Worm (Caenorhabditis elegans) whole organism, mixed stage, embryonic: ENCODE data around the gene memi-3.
A peak's percentile ranks its signal among the peaks of the same experiment; 100 is the strongest.

Experiments
- M03D4.4 ChIP-seq: sonication (generic microtip); optimal IDR thresholded peaks from 2 replicates; lab custom pipeline; 2017; ENCODE audit warnings: mild to moderate bottlenecking, missing genetic modification characterization, missing compliant biosample characterization
- bed-3 ChIP-seq: fragments of 200-800 bp; sonication (Bioruptor generic); optimal IDR thresholded peaks from 3 replicates; lab custom pipeline; 2018; ENCODE audit warnings: mild to moderate bottlenecking, missing genetic modification characterization, moderate library complexity, missing compliant biosample characterization
- blmp-1 ChIP-seq: fragments of 150-350 bp; optimal IDR thresholded peaks from 2 replicates; lab custom pipeline; 2014; ENCODE audit warnings: missing biosample characterization, missing genetic modification characterization
- ceh-39 ChIP-seq: fragments of 150-350 bp; optimal IDR thresholded peaks from 2 replicates; lab custom pipeline; 2014; ENCODE audit warnings: missing biosample characterization, missing genetic modification characterization
- ceh-43 ChIP-seq: fragments of 200-800 bp; sonication (Bioruptor generic); optimal IDR thresholded peaks from 2 replicates; lab custom pipeline; 2018; ENCODE audit warnings: mild to moderate bottlenecking, missing genetic modification characterization, moderate library complexity, missing compliant biosample characterization
- ceh-83 ChIP-seq: fragments of 200-800 bp; sonication (Bioruptor generic); optimal IDR thresholded peaks from 2 replicates; lab custom pipeline; 2018; ENCODE audit warnings: mild to moderate bottlenecking, missing genetic modification characterization, missing compliant biosample characterization
- ces-1 ChIP-seq: fragments of 150-350 bp; optimal IDR thresholded peaks from 2 replicates; lab custom pipeline; 2014; ENCODE audit warnings: missing biosample characterization, missing genetic modification reagents, missing genetic modification characterization
- drap-1 ChIP-seq: fragments of 200-800 bp; sonication (Bioruptor generic); optimal IDR thresholded peaks from 3 replicates; lab custom pipeline; 2018; ENCODE audit warnings: mild to moderate bottlenecking, missing genetic modification characterization, missing compliant biosample characterization
- elt-3 ChIP-seq: fragments of 150-350 bp; optimal IDR thresholded peaks from 2 replicates; lab custom pipeline; 2014; ENCODE audit warnings: missing biosample characterization, missing genetic modification characterization
- flh-1 ChIP-seq: fragments of 200-800 bp; sonication (Bioruptor generic); optimal IDR thresholded peaks from 2 replicates; lab custom pipeline; 2018; ENCODE audit warnings: mild to moderate bottlenecking, missing genetic modification characterization, moderate library complexity, missing compliant biosample characterization
- ham-2 ChIP-seq: fragments of 200-800 bp; sonication (Bioruptor generic); optimal IDR thresholded peaks from 2 replicates; lab custom pipeline; 2018; ENCODE audit warnings: mild to moderate bottlenecking, missing genetic modification characterization, missing compliant biosample characterization
- lin-13 ChIP-seq: fragments of 150-350 bp; optimal IDR thresholded peaks from 2 replicates; lab custom pipeline; 2014; ENCODE audit warnings: missing biosample characterization, missing genetic modification characterization
- lin-32 ChIP-seq: fragments of 200-800 bp; sonication (Bioruptor generic); optimal IDR thresholded peaks from 2 replicates; lab custom pipeline; 2018; ENCODE audit warnings: mild to moderate bottlenecking, missing genetic modification characterization, missing compliant biosample characterization
- lsy-2 ChIP-seq: fragments of 150-350 bp; optimal IDR thresholded peaks from 2 replicates; lab custom pipeline; 2014; ENCODE audit warnings: missing biosample characterization, missing genetic modification characterization
- mab-5 ChIP-seq: fragments of 150-350 bp; optimal IDR thresholded peaks from 2 replicates; lab custom pipeline; 2014; ENCODE audit warnings: missing biosample characterization, missing genetic modification characterization
- mep-1 ChIP-seq: fragments of 150-350 bp; optimal IDR thresholded peaks from 2 replicates; lab custom pipeline; 2017; ENCODE audit warnings: missing biosample characterization, missing genetic modification reagents, missing genetic modification characterization, inconsistent platforms
- mls-2 ChIP-seq: sonication (generic microtip); optimal IDR thresholded peaks from 2 replicates; lab custom pipeline; 2016; ENCODE audit warnings: mild to moderate bottlenecking, missing genetic modification characterization, moderate library complexity, missing compliant biosample characterization
- nhr-12 ChIP-seq: fragments of 150-350 bp; optimal IDR thresholded peaks from 2 replicates; lab custom pipeline; 2014; ENCODE audit warnings: missing biosample characterization, missing genetic modification characterization
- nhr-2 ChIP-seq: fragments of 150-350 bp; optimal IDR thresholded peaks from 2 replicates; lab custom pipeline; 2014; ENCODE audit warnings: missing biosample characterization, missing genetic modification characterization
- nhr-237 ChIP-seq: fragments of 150-350 bp; optimal IDR thresholded peaks from 2 replicates; lab custom pipeline; 2014; ENCODE audit warnings: missing biosample characterization, missing genetic modification characterization
- nhr-28 ChIP-seq: fragments of 150-350 bp; optimal IDR thresholded peaks from 2 replicates; lab custom pipeline; 2014; ENCODE audit warnings: missing biosample characterization, missing genetic modification characterization
- nhr-76 ChIP-seq: sonication (generic microtip); optimal IDR thresholded peaks from 2 replicates; lab custom pipeline; 2017; ENCODE audit warnings: missing biosample characterization, missing genetic modification characterization
- pha-4 ChIP-seq: fragments of 150-350 bp; optimal IDR thresholded peaks from 2 replicates; lab custom pipeline; 2018; ENCODE audit warnings: missing biosample characterization, missing genetic modification reagents, missing genetic modification characterization
- sem-2 ChIP-seq: fragments of 200-800 bp; sonication (Bioruptor generic); optimal IDR thresholded peaks from 2 replicates; lab custom pipeline; 2018; ENCODE audit warnings: mild to moderate bottlenecking, missing genetic modification characterization, missing compliant biosample characterization
- snpc-4 ChIP-seq: fragments of 150-350 bp; optimal IDR thresholded peaks from 2 replicates; lab custom pipeline; 2014; ENCODE audit warnings: missing biosample characterization, missing genetic modification characterization
- sptf-1 ChIP-seq: sonication (generic microtip); optimal IDR thresholded peaks from 2 replicates; lab custom pipeline; 2017; ENCODE audit warnings: mild to moderate bottlenecking, missing genetic modification characterization, moderate library complexity, missing compliant biosample characterization
- tbx-8 ChIP-seq: fragments of 200-800 bp; sonication (Bioruptor generic); optimal IDR thresholded peaks from 2 replicates; lab custom pipeline; 2018; ENCODE audit warnings: mild to moderate bottlenecking, missing genetic modification characterization, moderate library complexity, missing compliant biosample characterization
- unc-120 ChIP-seq: sonication (generic microtip); optimal IDR thresholded peaks from 2 replicates; lab custom pipeline; 2017; ENCODE audit warnings: missing genetic modification characterization, missing compliant biosample characterization; ENCODE audit not compliant: poor library complexity, severe bottlenecking
- unc-39 ChIP-seq: fragments of 150-350 bp; optimal IDR thresholded peaks from 2 replicates; lab custom pipeline; 2014; ENCODE audit warnings: missing biosample characterization, missing genetic modification characterization
- unc-62 ChIP-seq: fragments of 150-350 bp; optimal IDR thresholded peaks from 2 replicates; lab custom pipeline; 2014; ENCODE audit warnings: missing biosample characterization, missing genetic modification reagents, missing genetic modification characterization
- ztf-11 ChIP-seq: fragments of 150-350 bp; optimal IDR thresholded peaks from 2 replicates; lab custom pipeline; 2014; ENCODE audit warnings: missing biosample characterization, missing genetic modification characterization

memi-3 gene

ce11 chrIV:11403288-11403991, at the start of gene memi-3, which contains the start of gene cyp-31A2:
TSS of gene memi-3 (minus strand) at chrIV:11403338.
TSS of gene cyp-31A2 (plus strand) at chrIV:11403961.
- TF ChIP-seq ceh-83 (GFP tag; lab: Kevin White, UChicago) (no peak), mab-5 (tag; lab: Kevin White, UChicago) (no peak), ztf-11 (no peak), pha-4 (tag; lab: Kevin White, UChicago) (no peak), unc-120 (tag; lab: Kevin White, UChicago) (no peak), tbx-8 (GFP tag; lab: Kevin White, UChicago) (no peak), sptf-1 (tag; lab: Kevin White, UChicago) (no peak), ham-2 (GFP tag; lab: Kevin White, UChicago) (no peak), ces-1 (GFP tag; lab: Kevin White, UChicago) (no peak), unc-62 (no peak), mep-1 (tag; lab: Kevin White, UChicago) (no peak), lsy-2 (tag; lab: Kevin White, UChicago) (no peak), nhr-237 (no peak), snpc-4 (tag; lab: Kevin White, UChicago) (no peak), ceh-43 (GFP tag; lab: Kevin White, UChicago) (no peak), bed-3 (GFP tag; lab: Kevin White, UChicago) (no peak), ceh-39 (no peak), nhr-12 (tag; lab: Kevin White, UChicago) (no peak)

ce11 chrIV:11452928-11453327, 49.8 kb upstream of the memi-3 start:
- TF ChIP-seq M03D4.4 (tag; lab: Kevin White, UChicago), result no peak
- no peak for TF ChIP-seq flh-1
- no peak for TF ChIP-seq unc-39 (tag; lab: Kevin White, UChicago)
- no peak for TF ChIP-seq ham-2 (GFP tag; lab: Kevin White, UChicago)
- no peak for TF ChIP-seq ceh-43 (GFP tag; lab: Kevin White, UChicago)
- no peak for TF ChIP-seq lin-13
- TF ChIP-seq ces-1 (GFP tag; lab: Kevin White, UChicago), result no peak
- no peak for TF ChIP-seq nhr-12 (tag; lab: Kevin White, UChicago)
- TF ChIP-seq drap-1 (GFP tag; lab: Kevin White, UChicago), result no peak
- TF ChIP-seq mep-1 (tag; lab: Kevin White, UChicago), result no peak
- TF ChIP-seq nhr-28 (tag; lab: Kevin White, UChicago), result no peak
- no peak for TF ChIP-seq nhr-76 (tag; lab: Kevin White, UChicago)
- TF ChIP-seq lsy-2 (tag; lab: Kevin White, UChicago), result no peak
- TF ChIP-seq tbx-8 (GFP tag; lab: Kevin White, UChicago), result no peak
- no peak for TF ChIP-seq snpc-4 (tag; lab: Kevin White, UChicago)
- TF ChIP-seq blmp-1, result no peak
- no peak for TF ChIP-seq nhr-2
- no peak for TF ChIP-seq ztf-11
- no peak for TF ChIP-seq nhr-237

ce11 chrIV:11438255-11438654, 35.1 kb upstream of the memi-3 start:
- TF ChIP-seq unc-120 (tag; lab: Kevin White, UChicago) (no peak), sptf-1 (tag; lab: Kevin White, UChicago) (no peak), mls-2 (no peak), drap-1 (GFP tag; lab: Kevin White, UChicago) (no peak), mab-5 (tag; lab: Kevin White, UChicago) (no peak), mep-1 (tag; lab: Kevin White, UChicago) (no peak), bed-3 (GFP tag; lab: Kevin White, UChicago) (no peak), ztf-11 (no peak), elt-3 (tag; lab: Kevin White, UChicago) (no peak), lin-13 (no peak), snpc-4 (tag; lab: Kevin White, UChicago) (no peak), lin-32 (no peak), nhr-76 (tag; lab: Kevin White, UChicago) (no peak), M03D4.4 (tag; lab: Kevin White, UChicago) (no peak), unc-62 (no peak), sem-2 (GFP tag; lab: Kevin White, UChicago) (no peak), pha-4 (tag; lab: Kevin White, UChicago) (no peak)

- TF ChIP-seq ces-1 (GFP tag; lab: Kevin White, UChicago), result peak; percentile 46
- no peak for TF ChIP-seq nhr-237
These were observed 32.6 kb upstream of the memi-3 start for ce11 chrIV:11435761-11436160.
